Fruit fly (Drosophila melanogaster): ENCODE data around the gene Bdbt.

The Bdbt gene

dm6 chr3R:21118784-21119183 lies at the start of gene Bdbt:
TSS of gene Bdbt (minus strand) at chr3R:21118856.
- TF ChIP-seq Hr83 (GFP tag; optimal IDR thresholded peaks at IDR 0.05; ENCODE audit: poor library complexity, severe bottlenecking) = peak; percentile 20
- no peak for TF ChIP-seq CrebA (GFP tag; optimal IDR thresholded peaks at IDR 0.05; ENCODE audit: borderline replicate concordance)
- TF ChIP-seq CG32264 (GFP tag; optimal IDR thresholded peaks at IDR 0.05) = no peak
- no peak for TF ChIP-seq Dfd (GFP tag; optimal IDR thresholded peaks at IDR 0.05)
- no peak for TF ChIP-seq Dif (GFP tag; optimal IDR thresholded peaks at IDR 0.05; ENCODE audit: partially characterized antibody)
- peak; percentile 94 for TF ChIP-seq N (GFP tag; optimal IDR thresholded peaks at IDR 0.05)
- TF ChIP-seq sage (GFP tag; optimal IDR thresholded peaks at IDR 0.05) = no peak
- TF ChIP-seq Vsx2 (GFP tag; optimal IDR thresholded peaks at IDR 0.05; ENCODE audit: partially characterized antibody) = no peak
- TF ChIP-seq HLH106 (tag; optimal IDR thresholded peaks at IDR 0.05) = no peak
- no peak for TF ChIP-seq Jra (GFP tag; optimal IDR thresholded peaks at IDR 0.05)
- TF ChIP-seq brk (GFP tag; optimal IDR thresholded peaks at IDR 0.05) = no peak
- no peak for TF ChIP-seq dl (GFP tag; optimal IDR thresholded peaks at IDR 0.05; ENCODE audit: insufficient read depth in 1 of 2, partially characterized antibody in 2 of 2)
- no peak for TF ChIP-seq Sp1 (GFP tag; optimal IDR thresholded peaks at IDR 0.05)
- TF ChIP-seq h (GFP tag; optimal IDR thresholded peaks at IDR 0.05) = peak; percentile 46
- TF ChIP-seq psq (GFP tag; optimal IDR thresholded peaks at IDR 0.05) = peak; percentile 5
- TF ChIP-seq rgr (GFP tag; optimal IDR thresholded peaks at IDR 0.05) = no peak
- no peak for TF ChIP-seq Abd-B (GFP tag; optimal IDR thresholded peaks at IDR 0.05)
- TF ChIP-seq pan (optimal IDR thresholded peaks at IDR 0.05) = no peak
- no peak for TF ChIP-seq dmrt93B (GFP tag; optimal IDR thresholded peaks at IDR 0.05)
- TF ChIP-seq CG9705 (GFP tag; optimal IDR thresholded peaks at IDR 0.05) = no peak
- peak; percentile 51 for TF ChIP-seq Hr78 (GFP tag; optimal IDR thresholded peaks at IDR 0.05)
- no peak for TF ChIP-seq GATAd (GFP tag; optimal IDR thresholded peaks at IDR 0.05)
- TF ChIP-seq ey (GFP tag; optimal IDR thresholded peaks at IDR 0.05) = peak; percentile 37
- no peak for TF ChIP-seq lola (GFP tag; optimal IDR thresholded peaks at IDR 0.05)
- peak in 1 of 2 experiments; percentile 43 for TF ChIP-seq foxo (GFP tag; optimal IDR thresholded peaks at IDR 0.05)
- TF ChIP-seq dsf (GFP tag; optimal IDR thresholded peaks at IDR 0.05; ENCODE audit: borderline replicate concordance) = no peak
- TF ChIP-seq tai (GFP tag; optimal IDR thresholded peaks at IDR 0.05) = no peak
- TF ChIP-seq br (GFP tag; optimal IDR thresholded peaks at IDR 0.05) = no peak
- TF ChIP-seq usp (GFP tag; optimal IDR thresholded peaks at IDR 0.05) = no peak
- no peak for TF ChIP-seq jim (GFP tag; optimal IDR thresholded peaks at IDR 0.05)
- TF ChIP-seq Hnf4 (GFP tag; optimal IDR thresholded peaks at IDR 0.05) = no peak
- TF ChIP-seq Mio (GFP tag; optimal IDR thresholded peaks at IDR 0.05) = no peak
- no peak for TF ChIP-seq fru (GFP tag; optimal IDR thresholded peaks at IDR 0.05)
- TF ChIP-seq Myc (optimal IDR thresholded peaks at IDR 0.05) = no peak
- TF ChIP-seq Rel (GFP tag; optimal IDR thresholded peaks at IDR 0.05) = no peak
- no peak for TF ChIP-seq Rel (tag; optimal IDR thresholded peaks at IDR 0.05)
- TF ChIP-seq sv (GFP tag; optimal IDR thresholded peaks at IDR 0.05) = peak; percentile 32
- peak; percentile 23 for TF ChIP-seq OdsH (GFP tag; optimal IDR thresholded peaks at IDR 0.05)
- TF ChIP-seq woc (GFP tag; optimal IDR thresholded peaks at IDR 0.05) = peak; percentile 52

- TF ChIP-seq CG9705 (GFP tag; optimal IDR thresholded peaks at IDR 0.05) (no peak), dmrt93B (GFP tag; optimal IDR thresholded peaks at IDR 0.05) (no peak), br (GFP tag; optimal IDR thresholded peaks at IDR 0.05) (no peak), sage (GFP tag; optimal IDR thresholded peaks at IDR 0.05) (no peak), OdsH (GFP tag; optimal IDR thresholded peaks at IDR 0.05) (no peak), psq (GFP tag; optimal IDR thresholded peaks at IDR 0.05) (no peak), HLH106 (tag; optimal IDR thresholded peaks at IDR 0.05) (no peak), Sp1 (GFP tag; optimal IDR thresholded peaks at IDR 0.05) (no peak), lola (GFP tag; optimal IDR thresholded peaks at IDR 0.05) (no peak), jim (GFP tag; optimal IDR thresholded peaks at IDR 0.05) (no peak), ey (GFP tag; optimal IDR thresholded peaks at IDR 0.05) (no peak), CrebA (GFP tag; optimal IDR thresholded peaks at IDR 0.05; ENCODE audit: borderline replicate concordance) (no peak), GATAd (GFP tag; optimal IDR thresholded peaks at IDR 0.05) (no peak)
Measured at dm6 chr3R:21168105-21168504, 49.4 kb upstream of the Bdbt start, which contains the start of gene Snmp1. TSS of gene Snmp1 (minus strand) at chr3R:21168205.
